Fruit fly (Drosophila melanogaster): ENCODE data around the gene Wnt5.
A peak's percentile ranks its signal among the peaks of the same experiment; 100 is the strongest.

DNA sequence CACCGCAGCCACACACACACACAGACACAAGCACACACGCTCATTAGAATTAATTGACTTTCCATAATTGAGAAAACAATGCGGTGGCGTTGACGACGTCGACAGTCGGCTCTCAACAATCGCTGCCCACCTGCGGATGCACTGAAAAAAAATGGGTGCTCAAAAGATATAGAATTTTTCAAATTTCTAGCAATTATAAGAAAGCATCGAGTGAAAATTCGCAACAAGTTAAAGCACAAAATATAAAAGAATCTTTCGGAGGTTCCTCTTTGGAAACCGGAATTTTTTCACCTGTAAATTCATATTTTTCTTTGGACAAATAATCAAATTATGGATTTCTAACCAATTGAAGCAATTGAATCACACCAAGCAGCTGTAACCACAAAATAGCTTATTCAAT lies 36.7 kb upstream of the Wnt5 start:
- no peak for TF ChIP-seq CG9876 (GFP tag; optimal IDR thresholded peaks at IDR 0.05)
- TF ChIP-seq vvl (GFP tag; IDR thresholded peaks at IDR 0.05) = peak; percentile 47; the same call in 1 of the 2 replicates
- TF ChIP-seq h (optimal IDR thresholded peaks at IDR 0.05) = no peak
- TF ChIP-seq CG3726 (GFP tag; IDR thresholded peaks at IDR 0.05) = no peak
- TF ChIP-seq CG13775 (GFP tag; optimal IDR thresholded peaks at IDR 0.05) = no peak

Data from whole organism, embryonic.